Worm (Caenorhabditis elegans): Measurements from ENCODE around the gene C01G12.5.

The C01G12.5 gene

DNA sequence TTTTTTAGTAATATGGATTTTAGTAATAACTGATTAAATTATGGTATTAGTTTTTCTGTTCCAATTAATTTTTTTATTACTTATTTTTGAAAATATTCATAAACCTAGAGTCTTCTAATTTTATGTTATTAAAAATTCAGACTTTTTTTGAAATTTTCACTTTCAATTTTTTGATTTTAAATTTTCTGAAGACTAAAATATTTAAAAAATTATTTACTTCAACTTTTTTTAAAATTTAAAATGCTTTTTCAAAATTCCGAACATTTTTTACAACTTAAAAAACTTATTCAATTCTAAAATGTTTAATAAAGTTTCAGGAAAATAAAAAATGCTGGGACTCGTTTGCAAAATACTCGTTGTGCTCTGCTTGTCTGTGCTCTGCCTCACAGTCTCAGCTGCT, 36.7 kb downstream of the C01G12.5 start, which contains the start of gene nlp-41:
TSS of gene nlp-41 (plus strand) at position 301 of the 400 bp plus-strand sequence.
- no peak for TF ChIP-seq attf-3 (GFP tag; conservative IDR thresholded peaks at IDR 0.05)
- no peak for TF ChIP-seq rpc-1 (optimal IDR thresholded peaks at IDR 0.05)
- no peak for TF ChIP-seq rpc-1 (tag; optimal IDR thresholded peaks at IDR 0.05)
- no peak for TF ChIP-seq nhr-120 (GFP tag; IDR thresholded peaks at IDR 0.05)

DNA sequence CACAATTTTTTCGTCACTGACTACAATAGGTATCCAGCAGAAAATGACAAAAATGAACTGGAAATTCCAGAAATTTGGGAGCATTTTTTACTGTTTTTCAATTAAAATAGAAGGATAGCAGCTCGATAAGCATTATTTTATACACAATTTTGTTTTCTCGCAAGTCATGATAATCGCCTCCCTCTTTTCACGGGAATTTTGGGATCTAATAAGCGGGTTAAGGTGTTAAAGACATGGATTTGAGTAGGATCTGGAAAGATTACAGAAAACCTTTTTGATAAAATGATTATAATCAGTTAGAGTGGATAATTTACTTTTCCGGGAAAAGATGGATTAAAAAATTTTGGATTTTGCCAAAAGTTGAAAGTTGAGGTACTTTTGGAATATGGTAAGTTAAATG, 38.6 kb downstream of the C01G12.5 start, which contains the start of gene gcy-29:
TSS of gene gcy-29 (minus strand) at position 101 of the 400 bp plus-strand sequence.
- TF ChIP-seq nhr-90 (tag; optimal IDR thresholded peaks at IDR 0.05) (no peak), nfya-1 (tag; optimal IDR thresholded peaks at IDR 0.05; ENCODE audit: borderline replicate concordance, insufficient read depth) (no peak), F55B11.4 (tag; optimal IDR thresholded peaks at IDR 0.05; ENCODE audit: borderline replicate concordance, insufficient read depth) (no peak), gei-17 (GFP tag; optimal IDR thresholded peaks at IDR 0.05) (no peak), madf-6 (GFP tag; IDR thresholded peaks at IDR 0.05) (no peak), mxl-1 (tag; optimal IDR thresholded peaks at IDR 0.05) (no peak), Y79H2A.3 (GFP tag; conservative IDR thresholded peaks at IDR 0.05) (no peak), repo-1 (tag; optimal IDR thresholded peaks at IDR 0.05) (no peak), ztf-26 (tag; optimal IDR thresholded peaks at IDR 0.05) (no peak), D2030.7 (GFP tag; IDR thresholded peaks at IDR 0.05) (no peak), lsy-27 (tag; optimal IDR thresholded peaks at IDR 0.05; ENCODE audit: borderline replicate concordance, insufficient read depth) (no peak), madf-8 (GFP tag; conservative IDR thresholded peaks at IDR 0.05) (no peak), nfyb-1 (GFP tag; IDR thresholded peaks at IDR 0.05) (no peak), B0261.1 (tag; optimal IDR thresholded peaks at IDR 0.05) (no peak), lin-40 (tag; optimal IDR thresholded peaks at IDR 0.05) (no peak)

DNA sequence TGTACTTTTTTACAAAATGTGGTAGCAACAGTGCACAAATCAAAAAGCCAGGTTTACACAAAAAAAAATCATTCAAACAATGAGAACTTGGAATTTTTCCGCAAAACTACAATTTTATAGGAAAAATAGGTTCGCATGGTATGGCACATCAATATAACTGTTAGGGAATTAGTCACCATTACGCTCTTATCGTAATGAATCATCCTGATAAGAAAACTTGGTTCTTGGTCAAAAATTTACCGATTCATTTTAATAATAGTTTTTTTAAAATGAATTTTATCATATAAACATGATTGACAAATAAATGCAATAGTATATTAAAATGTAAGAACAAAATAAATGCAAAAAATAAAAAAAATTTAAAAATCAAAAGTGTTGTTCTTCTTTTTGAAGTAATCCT, 46.8 kb downstream of the C01G12.5 start:
- TF ChIP-seq T26A5.8 (tag; optimal IDR thresholded peaks at IDR 0.05), result no peak
- no peak for TF ChIP-seq unc-62 (GFP tag; optimal IDR thresholded peaks at IDR 0.05)
- no peak for TF ChIP-seq C17E4.6 (GFP tag; IDR thresholded peaks at IDR 0.05)
- TF ChIP-seq B0035.1 (tag; optimal IDR thresholded peaks at IDR 0.05), result no peak
- no peak for TF ChIP-seq madf-6 (GFP tag; IDR thresholded peaks at IDR 0.05)
- no peak for TF ChIP-seq cebp-1 (GFP tag; IDR thresholded peaks at IDR 0.05)
- TF ChIP-seq cebp-1 (tag; optimal IDR thresholded peaks at IDR 0.05), result no peak
- no peak for TF ChIP-seq lin-54 (GFP tag; optimal IDR thresholded peaks at IDR 0.05)
- no peak for TF ChIP-seq F49E8.2 (tag; optimal IDR thresholded peaks at IDR 0.05; ENCODE audit: insufficient read depth)
- no peak for TF ChIP-seq atf-7 (tag; optimal IDR thresholded peaks at IDR 0.05)
- TF ChIP-seq ztf-25 (GFP tag; IDR thresholded peaks at IDR 0.05), result no peak
- TF ChIP-seq sdz-38 (tag; optimal IDR thresholded peaks at IDR 0.05), result no peak
- no peak for TF ChIP-seq ekl-4 (GFP tag; IDR thresholded peaks at IDR 0.05)

DNA sequence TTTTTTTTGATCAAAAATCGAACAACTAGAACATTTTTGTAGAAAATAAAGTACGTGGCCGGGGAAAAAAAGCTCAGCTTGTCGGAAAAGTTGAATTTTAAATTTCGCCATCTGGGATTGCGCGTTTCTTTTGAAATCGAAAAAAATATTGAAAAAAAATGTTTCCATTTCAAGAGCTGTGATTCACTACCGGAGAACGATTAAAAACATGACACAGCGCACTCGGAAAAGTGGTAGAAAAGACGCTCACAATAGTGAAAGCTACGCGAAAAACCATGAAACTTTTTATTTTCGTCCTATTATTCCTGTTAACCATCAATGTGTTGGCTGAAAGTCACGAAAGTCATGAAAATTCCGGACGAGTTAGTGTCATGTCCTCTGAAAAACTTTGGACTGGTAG, 49.6 kb downstream of the C01G12.5 start, which contains the start of the genes clec-147 and C04H5.7:
TSS of gene clec-147 (minus strand) at position 101 of the 400 bp plus-strand sequence.
TSS of gene C04H5.7 (plus strand) at position 219 of the 400 bp plus-strand sequence.
- TF ChIP-seq lin-54 (GFP tag; optimal IDR thresholded peaks at IDR 0.05), result no peak
- TF ChIP-seq sptf-2 (GFP tag; optimal IDR thresholded peaks at IDR 0.05), result no peak
- no peak for TF ChIP-seq cebp-1 (GFP tag; IDR thresholded peaks at IDR 0.05)
- no peak for TF ChIP-seq cebp-1 (tag; optimal IDR thresholded peaks at IDR 0.05)
- no peak for TF ChIP-seq ztf-3 (GFP tag; optimal IDR thresholded peaks at IDR 0.05)
- no peak for TF ChIP-seq F39B2.1 (GFP tag; IDR thresholded peaks at IDR 0.05)
- TF ChIP-seq ceh-40 (GFP tag; IDR thresholded peaks at IDR 0.05), result no peak
- TF ChIP-seq die-1 (tag; optimal IDR thresholded peaks at IDR 0.05), result no peak
- no peak for TF ChIP-seq hmg-1.2 (GFP tag; IDR thresholded peaks at IDR 0.05)
- no peak for TF ChIP-seq B0336.3 (GFP tag; IDR thresholded peaks at IDR 0.05)
- no peak for TF ChIP-seq Y56A3A.18 (GFP tag; IDR thresholded peaks at IDR 0.05)
- TF ChIP-seq Y53G8AR.9 (GFP tag; conservative IDR thresholded peaks at IDR 0.05), result no peak
- TF ChIP-seq snpc-4 (GFP tag; optimal IDR thresholded peaks at IDR 0.05), result no peak
- TF ChIP-seq snpc-4 (tag; optimal IDR thresholded peaks at IDR 0.05), result no peak
- TF ChIP-seq nfya-2 (GFP tag; IDR thresholded peaks at IDR 0.05), result no peak

Data from whole organism, young adult.